Worm (Caenorhabditis elegans) whole organism, L2 larva: ENCODE results near the gene pkc-3.
A peak's percentile ranks its signal among the peaks of the same experiment; 100 is the strongest.

Experiments used
- C34F6.9 ChIP-seq: fragments of 150-350 bp; optimal IDR thresholded peaks from 2 replicates; lab custom pipeline; 2014; ENCODE audit warnings: missing biosample characterization, missing genetic modification characterization
- F13H6.1 ChIP-seq: sonication (generic microtip); optimal IDR thresholded peaks from 2 replicates; lab custom pipeline; 2016; ENCODE audit warnings: missing genetic modification characterization, missing compliant biosample characterization
- R02D3.7 ChIP-seq: fragments of 150-350 bp; optimal IDR thresholded peaks from 2 replicates; lab custom pipeline; 2014; ENCODE audit warnings: missing biosample characterization, missing genetic modification characterization
- Y55F3AM.14 ChIP-seq: fragments of 200-800 bp; sonication (Bioruptor generic); optimal IDR thresholded peaks from 2 replicates; lab custom pipeline; 2018; ENCODE audit warnings: mild to moderate bottlenecking, missing genetic modification characterization, missing compliant biosample characterization
- ZK546.5 ChIP-seq: sonication (generic microtip); optimal IDR thresholded peaks from 2 replicates; lab custom pipeline; 2017; ENCODE audit warnings: missing biosample characterization, missing genetic modification characterization
- aly-2 ChIP-seq: fragments of 150-350 bp; optimal IDR thresholded peaks from 2 replicates; lab custom pipeline; 2014; ENCODE audit warnings: missing biosample characterization, missing genetic modification characterization
- ama-1 ChIP-seq: fragments of 150-350 bp; optimal IDR thresholded peaks from 2 replicates; lab custom pipeline; 2018; ENCODE audit warnings: inconsistent platforms
- blmp-1 ChIP-seq: sonication (generic microtip); optimal IDR thresholded peaks from 2 replicates; lab custom pipeline; 2017; ENCODE audit warnings: missing genetic modification characterization, mild to moderate bottlenecking, missing compliant biosample characterization, antibody characterized with exemption, moderate library complexity; ENCODE audit not compliant: insufficient read depth
- ceh-16 ChIP-seq: fragments of 150-350 bp; optimal IDR thresholded peaks from 2 replicates; lab custom pipeline; 2014; ENCODE audit warnings: missing biosample characterization, missing genetic modification characterization
- crh-2 ChIP-seq: sonication (generic microtip); optimal IDR thresholded peaks from 2 replicates; lab custom pipeline; 2017; ENCODE audit warnings: missing biosample characterization, missing genetic modification characterization
- dmd-4 ChIP-seq: sonication (generic microtip); optimal IDR thresholded peaks from 2 replicates; lab custom pipeline; 2017; ENCODE audit warnings: missing biosample characterization, missing genetic modification characterization
- egl-27 ChIP-seq: sonication (generic microtip); optimal IDR thresholded peaks from 3 replicates; lab custom pipeline; 2017; ENCODE audit warnings: missing biosample characterization, missing genetic modification reagents, missing genetic modification characterization
- elt-1 ChIP-seq: fragments of 150-350 bp; optimal IDR thresholded peaks from 2 replicates; lab custom pipeline; 2014; ENCODE audit warnings: missing biosample characterization, missing genetic modification characterization
- elt-3 ChIP-seq: sonication (generic microtip); optimal IDR thresholded peaks from 2 replicates; lab custom pipeline; 2017; ENCODE audit warnings: missing biosample characterization, missing genetic modification characterization
- fos-1 ChIP-seq: fragments of 150-350 bp; optimal IDR thresholded peaks from 2 replicates; lab custom pipeline; 2014; ENCODE audit warnings: missing biosample characterization, missing genetic modification characterization
- gmeb-1 ChIP-seq: fragments of 150-350 bp; optimal IDR thresholded peaks from 2 replicates; lab custom pipeline; 2014; ENCODE audit warnings: missing biosample characterization, missing genetic modification characterization
- lin-11 ChIP-seq: fragments of 150-350 bp; sonication (generic microtip); optimal IDR thresholded peaks from 2 replicates; lab custom pipeline; 2014; ENCODE audit warnings: missing biosample characterization, missing genetic modification characterization, inconsistent platforms, mixed read lengths
- lin-13 ChIP-seq: fragments of 150-350 bp; optimal IDR thresholded peaks from 2 replicates; lab custom pipeline; 2014; ENCODE audit warnings: missing biosample characterization, missing genetic modification reagents, missing genetic modification characterization
- lin-39 ChIP-seq: fragments of 150-350 bp; optimal IDR thresholded peaks from 2 replicates; lab custom pipeline; 2014; ENCODE audit warnings: missing biosample characterization, missing genetic modification reagents, missing genetic modification characterization
- lsy-2 ChIP-seq, 2 experiments: fragments of 150-350 bp in 1 of 2; sonication (generic microtip) in 1 of 2; optimal IDR thresholded peaks; 2 replicates each; lab custom pipeline; 2014 to 2017; ENCODE audit warnings: missing biosample characterization in 2 of 2, missing genetic modification characterization in 2 of 2
- mab-5 ChIP-seq: fragments of 150-350 bp; optimal IDR thresholded peaks from 2 replicates; lab custom pipeline; 2014; ENCODE audit warnings: missing biosample characterization, missing genetic modification characterization
- mdl-1 ChIP-seq, 2 experiments: fragments of 150-350 bp in 1 of 2; sonication (generic microtip) in 1 of 2; optimal IDR thresholded peaks; 2 replicates each; lab custom pipeline; 2017; ENCODE audit warnings: missing biosample characterization in 2 of 2, missing genetic modification characterization in 2 of 2
- nhr-10 ChIP-seq: sonication (generic microtip); optimal IDR thresholded peaks from 2 replicates; lab custom pipeline; 2017; ENCODE audit warnings: missing biosample characterization, missing genetic modification characterization
- nhr-11 ChIP-seq: fragments of 150-350 bp; optimal IDR thresholded peaks from 2 replicates; lab custom pipeline; 2014; ENCODE audit warnings: missing biosample characterization, missing genetic modification characterization
- nhr-12 ChIP-seq: fragments of 150-350 bp; optimal IDR thresholded peaks from 2 replicates; lab custom pipeline; 2014; ENCODE audit warnings: missing biosample characterization, missing genetic modification characterization
- nhr-129 ChIP-seq: fragments of 150-350 bp; optimal IDR thresholded peaks from 2 replicates; lab custom pipeline; 2014; ENCODE audit warnings: missing biosample characterization, missing genetic modification characterization
- nhr-21 ChIP-seq: fragments of 150-350 bp; optimal IDR thresholded peaks from 2 replicates; lab custom pipeline; 2014; ENCODE audit warnings: missing biosample characterization, missing genetic modification characterization
- nhr-237 ChIP-seq: fragments of 150-350 bp; optimal IDR thresholded peaks from 2 replicates; lab custom pipeline; 2014; ENCODE audit warnings: missing biosample characterization, missing genetic modification characterization
- nhr-25 ChIP-seq: fragments of 150-350 bp; sonication (generic microtip); optimal IDR thresholded peaks from 3 replicates; lab custom pipeline; 2014; ENCODE audit warnings: missing biosample characterization, missing genetic modification characterization
- nhr-6 ChIP-seq: fragments of 150-350 bp; optimal IDR thresholded peaks from 2 replicates; lab custom pipeline; 2014; ENCODE audit warnings: missing biosample characterization, missing genetic modification characterization
- nhr-77 ChIP-seq: fragments of 150-350 bp; optimal IDR thresholded peaks from 2 replicates; lab custom pipeline; 2014; ENCODE audit warnings: missing biosample characterization, missing genetic modification characterization
- peb-1 ChIP-seq: fragments of 150-350 bp; optimal IDR thresholded peaks from 2 replicates; lab custom pipeline; 2014; ENCODE audit warnings: missing biosample characterization, missing genetic modification characterization
- sem-4 ChIP-seq: fragments of 150-350 bp; optimal IDR thresholded peaks from 2 replicates; lab custom pipeline; 2014; ENCODE audit warnings: missing biosample characterization, missing genetic modification reagents, missing genetic modification characterization
- skn-1 ChIP-seq: sonication (generic microtip); optimal IDR thresholded peaks from 2 replicates; lab custom pipeline; 2017; ENCODE audit warnings: missing biosample characterization, missing genetic modification characterization
- sma-3 ChIP-seq: sonication (generic microtip); optimal IDR thresholded peaks from 2 replicates; lab custom pipeline; 2016; ENCODE audit warnings: missing genetic modification reagents, missing genetic modification characterization, missing compliant biosample characterization
- sma-9 ChIP-seq, 2 experiments: fragments of 150-350 bp in 1 of 2; sonication (generic microtip) in 1 of 2; optimal IDR thresholded peaks; 2 replicates each; lab custom pipeline; 2014 to 2016; ENCODE audit warnings: missing genetic modification characterization in 2 of 2, mild to moderate bottlenecking in 1 of 2, missing biosample characterization in 1 of 2, missing compliant biosample characterization in 1 of 2, missing genetic modification reagents in 1 of 2, moderate library complexity in 1 of 2
- snpc-4 ChIP-seq: fragments of 150-350 bp; optimal IDR thresholded peaks from 2 replicates; lab custom pipeline; 2014; ENCODE audit warnings: missing biosample characterization, missing genetic modification characterization
- unc-39 ChIP-seq: fragments of 150-350 bp; optimal IDR thresholded peaks from 2 replicates; lab custom pipeline; 2014; ENCODE audit warnings: missing biosample characterization, missing genetic modification characterization
- unc-55 ChIP-seq: fragments of 150-350 bp; sonication (generic microtip); optimal IDR thresholded peaks from 3 replicates; lab custom pipeline; 2014; ENCODE audit warnings: missing biosample characterization, missing genetic modification reagents, missing genetic modification characterization
- unc-62 ChIP-seq: fragments of 150-350 bp; optimal IDR thresholded peaks from 2 replicates; lab custom pipeline; 2014; ENCODE audit warnings: missing biosample characterization, missing genetic modification reagents, missing genetic modification characterization
- zag-1 ChIP-seq: fragments of 150-350 bp; optimal IDR thresholded peaks from 2 replicates; lab custom pipeline; 2014; ENCODE audit warnings: missing biosample characterization, missing genetic modification characterization
- ztf-11 ChIP-seq: sonication (generic microtip); optimal IDR thresholded peaks from 2 replicates; lab custom pipeline; 2017; ENCODE audit warnings: missing biosample characterization, missing genetic modification characterization
- ztf-4 ChIP-seq: fragments of 150-350 bp; optimal IDR thresholded peaks from 2 replicates; lab custom pipeline; 2014; ENCODE audit warnings: missing biosample characterization, missing genetic modification characterization

Gene pkc-3

DNA sequence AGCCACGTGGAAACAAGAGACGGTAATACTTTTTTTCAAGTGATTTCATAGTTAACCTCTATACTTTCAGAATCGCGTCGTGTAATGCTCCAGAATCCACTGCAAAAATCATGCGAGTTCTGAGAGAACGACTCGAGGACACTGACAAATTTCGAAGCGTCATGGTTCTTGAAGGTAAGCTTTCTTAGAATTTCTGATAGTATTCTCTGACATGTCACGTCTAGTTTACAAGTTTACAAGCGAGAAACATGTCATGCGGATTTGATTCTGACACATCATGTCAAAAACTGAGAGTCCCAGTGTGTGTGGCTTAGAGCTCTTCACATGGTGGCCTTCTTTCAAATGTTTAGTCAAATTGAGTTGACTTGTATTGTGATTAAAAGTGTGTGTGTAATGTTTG lies 45.2 kb upstream of the pkc-3 start:
- TF ChIP-seq skn-1 (no peak), elt-1 (tag; lab: Kevin White, UChicago) (no peak), lin-13 (GFP tag; lab: Kevin White, UChicago) (peak; percentile 2), nhr-25 (tag; lab: Kevin White, UChicago) (no peak), zag-1 (no peak), lin-39 (no peak), lsy-2 (tag; optimal IDR thresholded peaks at IDR 0.05; lab: Kevin White, UChicago) (peak in 1 of 2 experiments; percentile 12), gmeb-1 (tag; lab: Kevin White, UChicago) (no peak), unc-62 (GFP tag; lab: Kevin White, UChicago) (no peak), nhr-129 (tag; lab: Kevin White, UChicago) (peak; percentile 56), egl-27 (no peak), nhr-237 (tag; lab: Kevin White, UChicago) (no peak), ama-1 (no peak), Y55F3AM.14 (GFP tag; lab: Kevin White, UChicago) (no peak), C34F6.9 (tag; lab: Kevin White, UChicago) (peak; percentile 15), nhr-77 (tag; lab: Kevin White, UChicago) (no peak), ZK546.5 (tag; lab: Kevin White, UChicago) (no peak), nhr-21 (tag; lab: Kevin White, UChicago) (peak; percentile 31), snpc-4 (tag; lab: Kevin White, UChicago) (no peak), sma-3 (GFP tag; lab: Kevin White, UChicago) (no peak)
- TF ChIP-seq, all 48 proteins: peak for 5

DNA sequence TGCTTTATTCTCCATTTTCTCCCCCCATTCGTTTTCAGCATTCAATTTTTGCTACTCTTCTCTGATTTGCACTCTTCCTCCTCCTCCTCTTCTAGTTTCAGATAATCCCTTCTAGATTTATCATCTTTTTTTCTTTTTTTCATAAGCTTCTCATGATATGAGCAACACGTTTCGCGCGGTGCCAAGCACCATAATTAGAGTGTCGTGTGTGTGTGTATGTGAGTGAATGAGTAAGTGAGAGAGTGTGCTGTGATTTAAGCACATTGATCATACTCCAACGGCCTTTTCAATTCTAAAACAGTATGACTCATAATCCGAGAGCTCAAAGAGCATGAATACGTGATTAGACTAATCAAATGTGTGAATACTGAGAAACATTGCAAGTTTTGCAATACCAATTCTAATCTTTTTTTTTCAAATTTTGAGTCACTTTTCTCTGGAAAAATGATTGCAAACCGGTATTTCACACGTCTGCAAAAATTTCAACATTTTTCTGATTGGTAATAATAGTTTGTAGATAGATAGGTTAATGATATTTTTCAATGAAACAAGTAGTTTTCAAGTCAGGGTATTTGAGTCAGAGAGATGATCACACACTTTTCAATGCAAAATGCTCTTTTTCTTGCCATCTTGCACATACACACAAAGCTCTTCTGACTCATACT lies 44.3 kb upstream of the pkc-3 start:
- no peak for TF ChIP-seq nhr-12 (tag; lab: Kevin White, UChicago)
- TF ChIP-seq mab-5 (tag; lab: Kevin White, UChicago), result peak; percentile 13
- TF ChIP-seq nhr-21 (tag; lab: Kevin White, UChicago), result peak; percentile 64
- no peak for TF ChIP-seq lin-11 (tag; lab: Kevin White, UChicago)
- no peak for TF ChIP-seq dmd-4 (tag; lab: Kevin White, UChicago)
- no peak for TF ChIP-seq mdl-1 (tag; optimal IDR thresholded peaks at IDR 0.05; lab: Kevin White, UChicago)
- TF ChIP-seq crh-2 (tag; lab: Kevin White, UChicago), result peak; percentile 60
- no peak for TF ChIP-seq nhr-129 (tag; lab: Kevin White, UChicago)
- TF ChIP-seq peb-1 (tag; lab: Kevin White, UChicago), result no peak
- TF ChIP-seq aly-2 (tag; lab: Kevin White, UChicago), result no peak
- no peak for TF ChIP-seq elt-3 (tag; lab: Kevin White, UChicago)
- TF ChIP-seq R02D3.7, result no peak
- TF ChIP-seq unc-62 (GFP tag; lab: Kevin White, UChicago), result no peak
- TF ChIP-seq nhr-6 (tag; lab: Kevin White, UChicago), result no peak
- no peak for TF ChIP-seq nhr-25 (tag; lab: Kevin White, UChicago)
- no peak for TF ChIP-seq lin-39
- peak; percentile 27 for TF ChIP-seq sma-9 (GFP tag; optimal IDR thresholded peaks at IDR 0.05; lab: Kevin White, UChicago)
- no peak for TF ChIP-seq sma-9 (tag; optimal IDR thresholded peaks at IDR 0.05; lab: Kevin White, UChicago)
- no peak for TF ChIP-seq Y55F3AM.14 (GFP tag; lab: Kevin White, UChicago)
- TF ChIP-seq ztf-11 (tag; lab: Kevin White, UChicago), result no peak
- TF ChIP-seq unc-55, result peak; percentile 64
- TF ChIP-seq ceh-16 (tag; lab: Kevin White, UChicago), result no peak
- no peak for TF ChIP-seq sma-3 (GFP tag; lab: Kevin White, UChicago)
- peak; percentile 41 for TF ChIP-seq fos-1 (tag; lab: Kevin White, UChicago)
- TF ChIP-seq C34F6.9 (tag; lab: Kevin White, UChicago), result no peak
- no peak for TF ChIP-seq ama-1
- TF ChIP-seq gmeb-1 (tag; lab: Kevin White, UChicago), result no peak
- TF ChIP-seq nhr-11 (tag; lab: Kevin White, UChicago), result no peak
- TF ChIP-seq lsy-2 (tag; optimal IDR thresholded peaks at IDR 0.05; lab: Kevin White, UChicago), result no peak

DNA sequence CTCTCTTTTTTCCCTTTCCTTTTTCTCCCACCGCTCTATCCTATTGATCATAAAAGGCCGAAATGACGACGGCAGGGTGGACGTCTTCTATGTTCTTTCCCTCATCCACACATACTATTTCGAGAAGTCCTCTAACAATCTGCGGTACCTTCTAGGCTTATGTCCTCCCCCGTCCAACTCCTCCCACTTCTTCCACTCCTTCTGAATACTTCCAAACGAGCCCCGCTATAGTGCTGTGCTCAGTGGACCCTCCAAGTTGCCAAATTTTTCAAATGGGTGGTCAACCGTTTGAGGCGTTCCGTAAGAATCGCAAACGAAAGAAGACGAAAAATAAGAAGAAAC lies 43.8 kb upstream of the pkc-3 start:
- TF ChIP-seq sma-9 (GFP tag; optimal IDR thresholded peaks at IDR 0.05; lab: Kevin White, UChicago) (peak; percentile 73), sma-9 (tag; optimal IDR thresholded peaks at IDR 0.05; lab: Kevin White, UChicago) (no peak), sem-4 (tag; lab: Kevin White, UChicago) (peak; percentile 49), lin-11 (tag; lab: Kevin White, UChicago) (peak; percentile 77), zag-1 (peak; percentile 61), ztf-4 (no peak), Y55F3AM.14 (GFP tag; lab: Kevin White, UChicago) (peak; percentile 19), lsy-2 (tag; optimal IDR thresholded peaks at IDR 0.05; lab: Kevin White, UChicago) (peak in 1 of 2 experiments; percentile 60), nhr-6 (tag; lab: Kevin White, UChicago) (peak; percentile 1), nhr-10 (tag; lab: Kevin White, UChicago) (no peak), nhr-129 (tag; lab: Kevin White, UChicago) (peak; percentile 79), C34F6.9 (tag; lab: Kevin White, UChicago) (peak; percentile 78), fos-1 (tag; lab: Kevin White, UChicago) (peak; percentile 92), unc-55 (peak; percentile 84), blmp-1 (tag; lab: Kevin White, UChicago) (peak; percentile 64), mab-5 (tag; lab: Kevin White, UChicago) (peak; percentile 42), nhr-11 (tag; lab: Kevin White, UChicago) (no peak), ama-1 (peak; percentile 16), unc-39 (tag; lab: Kevin White, UChicago) (no peak), aly-2 (tag; lab: Kevin White, UChicago) (no peak), F13H6.1 (tag; lab: Kevin White, UChicago) (peak; percentile 79)
